Fruit fly (Drosophila melanogaster): ENCODE data around the gene CG7488.

CG7488 gene

DNA sequence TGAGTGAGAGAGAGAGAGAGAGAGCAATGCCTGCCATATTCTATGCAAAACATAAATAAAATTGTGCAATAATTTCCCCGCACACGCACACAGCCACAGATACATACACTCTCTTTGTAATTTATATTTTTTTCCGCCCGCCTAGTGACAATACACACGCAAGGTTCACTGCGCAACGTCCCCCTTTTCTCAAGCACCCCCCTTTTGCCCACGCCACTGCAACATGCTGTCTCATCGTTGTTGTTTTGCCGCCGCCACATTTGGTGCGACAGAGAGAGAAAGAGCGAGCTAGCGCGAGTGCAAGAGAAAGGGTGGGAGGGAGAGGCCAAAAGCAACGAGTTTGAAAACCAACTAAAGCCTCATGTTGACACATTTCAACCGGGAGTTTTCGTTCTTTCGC is 16.9 kb downstream of the CG7488 start (continued):
- TF ChIP-seq cyc (GFP tag; optimal IDR thresholded peaks at IDR 0.05) (peak; percentile 74), Met (GFP tag; optimal IDR thresholded peaks at IDR 0.05) (peak; percentile 71), fd59A (GFP tag; optimal IDR thresholded peaks at IDR 0.05) (peak; percentile 33), Lpt (GFP tag; optimal IDR thresholded peaks at IDR 0.05) (peak; percentile 76), OdsH (GFP tag; optimal IDR thresholded peaks at IDR 0.05) (peak; percentile 77), Gug (GFP tag; IDR thresholded peaks at IDR 0.05) (peak; percentile 80), CG3032 (tag; optimal IDR thresholded peaks at IDR 0.05) (peak; percentile 49), CG6276 (GFP tag; optimal IDR thresholded peaks at IDR 0.05) (peak; percentile 77)

dm6 chr3R:13012990-13013389 is 17.6 kb downstream of the CG7488 start:
- TF ChIP-seq CG6163 (GFP tag; IDR thresholded peaks at IDR 0.05) (peak; percentile 59), CG9139 (GFP tag; optimal IDR thresholded peaks at IDR 0.05) (no peak)

DNA sequence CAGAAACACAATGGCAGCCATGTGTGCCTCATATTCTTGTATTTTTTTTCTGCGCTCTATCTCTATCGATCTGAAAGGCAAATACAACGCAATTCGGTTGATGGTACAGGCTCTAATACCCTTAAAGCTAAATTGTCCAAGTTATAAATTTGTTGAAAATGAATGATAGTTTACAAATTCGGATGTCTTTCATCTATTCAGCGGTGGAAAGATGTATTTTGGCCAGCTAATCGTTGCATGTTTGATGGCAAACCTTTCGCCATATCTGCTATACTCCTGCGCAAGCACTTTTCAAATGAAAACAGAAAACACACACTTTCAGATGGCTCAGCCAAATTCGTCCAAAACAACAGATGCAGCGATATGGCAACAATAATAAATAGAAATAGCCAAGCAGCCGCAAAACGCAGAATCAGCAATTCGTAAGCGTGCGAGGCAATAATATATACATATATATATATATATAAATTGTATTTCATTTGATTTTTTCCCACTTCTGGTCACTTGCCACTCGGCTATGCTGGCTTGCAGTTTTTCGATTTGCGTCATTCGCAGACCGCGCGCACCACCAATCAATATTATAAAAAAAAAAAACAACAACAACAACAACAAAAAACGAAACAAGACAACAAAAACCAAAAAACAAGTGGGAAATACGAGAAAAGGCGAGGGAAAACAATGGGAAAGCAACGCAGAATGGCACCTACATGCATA is 18.9 kb downstream of the CG7488 start:
- TF ChIP-seq CG6163 (GFP tag; IDR thresholded peaks at IDR 0.05) (peak; percentile 41; the same call in 2 of the 3 replicates), CG11294 (GFP tag; IDR thresholded peaks at IDR 0.05) (peak; percentile 45; the same call in 1 of the 2 replicates), ss (GFP tag; optimal IDR thresholded peaks at IDR 0.05) (no peak), net (GFP tag; optimal IDR thresholded peaks at IDR 0.05) (no peak), eg (GFP tag; IDR thresholded peaks at IDR 0.05) (peak; percentile 54), CG8632 (GFP tag; optimal IDR thresholded peaks at IDR 0.05) (no peak), CG6854 (GFP tag; optimal IDR thresholded peaks at IDR 0.05) (no peak), CG15336 (GFP tag; IDR thresholded peaks at IDR 0.05) (peak; percentile 51), CG3032 (tag; optimal IDR thresholded peaks at IDR 0.05) (no peak), CG8119 (GFP tag; IDR thresholded peaks at IDR 0.05) (0 out of 3 replicates have a peak, but pooled peaks have one; percentile 18), Hr4 (GFP tag; optimal IDR thresholded peaks at IDR 0.05) (peak; percentile 43), CG16779 (tag; optimal IDR thresholded peaks at IDR 0.05) (no peak), CG32006 (GFP tag; optimal IDR thresholded peaks at IDR 0.05) (peak; percentile 55)

dm6 chr3R:13015402-13015801 is 20.0 kb downstream of the CG7488 start:
- peak; percentile 3 for TF ChIP-seq Sox14 (GFP tag; optimal IDR thresholded peaks at IDR 0.05)
- no peak for TF ChIP-seq Sox15 (GFP tag; optimal IDR thresholded peaks at IDR 0.05)
- TF ChIP-seq CG3032 (tag; optimal IDR thresholded peaks at IDR 0.05): no peak
- no peak for TF ChIP-seq Hr38 (GFP tag; optimal IDR thresholded peaks at IDR 0.05)
- TF ChIP-seq CG11294 (GFP tag; IDR thresholded peaks at IDR 0.05): no peak
- TF ChIP-seq dsx (GFP tag; optimal IDR thresholded peaks at IDR 0.05; ENCODE audit: poor library complexity, severe bottlenecking): no peak
- no peak for TF ChIP-seq fkh (GFP tag; optimal IDR thresholded peaks at IDR 0.05)
- TF ChIP-seq ss (GFP tag; optimal IDR thresholded peaks at IDR 0.05): no peak
- no peak for TF ChIP-seq net (GFP tag; optimal IDR thresholded peaks at IDR 0.05)
- no peak for TF ChIP-seq svp (GFP tag)
- TF ChIP-seq CG11762 (GFP tag; optimal IDR thresholded peaks at IDR 0.05; ENCODE audit: insufficient read depth): no peak
- TF ChIP-seq Blimp-1 (GFP tag; optimal IDR thresholded peaks at IDR 0.05): peak; percentile 84
- no peak for TF ChIP-seq CG6808 (GFP tag; optimal IDR thresholded peaks at IDR 0.05)
- TF ChIP-seq CG6854 (GFP tag; optimal IDR thresholded peaks at IDR 0.05): peak; percentile 4
- TF ChIP-seq CG16779 (tag; optimal IDR thresholded peaks at IDR 0.05): no peak
- TF ChIP-seq esn (GFP tag; optimal IDR thresholded peaks at IDR 0.05): no peak
- TF ChIP-seq Sox102F (GFP tag; optimal IDR thresholded peaks at IDR 0.05): no peak
- no peak for TF ChIP-seq acj6 (GFP tag; optimal IDR thresholded peaks at IDR 0.05)
- TF ChIP-seq Eip78C (GFP tag): no peak
- TF ChIP-seq cyc (GFP tag; optimal IDR thresholded peaks at IDR 0.05): no peak
- TF ChIP-seq CG32006 (GFP tag; optimal IDR thresholded peaks at IDR 0.05): no peak
- no peak for TF ChIP-seq CG34406 (GFP tag; optimal IDR thresholded peaks at IDR 0.05)
- TF ChIP-seq salr (GFP tag; optimal IDR thresholded peaks at IDR 0.05): no peak
- no peak for TF ChIP-seq CG8632 (GFP tag; optimal IDR thresholded peaks at IDR 0.05)
- TF ChIP-seq CG10631 (GFP tag; optimal IDR thresholded peaks at IDR 0.05): no peak
- TF ChIP-seq vri (GFP tag; optimal IDR thresholded peaks at IDR 0.05): no peak
- 0 out of 3 replicates have a peak, but pooled peaks have one; percentile 23 for TF ChIP-seq eg (GFP tag; IDR thresholded peaks at IDR 0.05)
- no peak for TF ChIP-seq CG10669 (GFP tag; optimal IDR thresholded peaks at IDR 0.05)
- no peak for TF ChIP-seq Ets96B (tag; optimal IDR thresholded peaks at IDR 0.05)

All from whole organism, prepupa.